Worm (Caenorhabditis elegans): ENCODE measurements around the gene col-117.
A peak's percentile ranks its signal among the peaks of the same experiment; 100 is the strongest.

DNA sequence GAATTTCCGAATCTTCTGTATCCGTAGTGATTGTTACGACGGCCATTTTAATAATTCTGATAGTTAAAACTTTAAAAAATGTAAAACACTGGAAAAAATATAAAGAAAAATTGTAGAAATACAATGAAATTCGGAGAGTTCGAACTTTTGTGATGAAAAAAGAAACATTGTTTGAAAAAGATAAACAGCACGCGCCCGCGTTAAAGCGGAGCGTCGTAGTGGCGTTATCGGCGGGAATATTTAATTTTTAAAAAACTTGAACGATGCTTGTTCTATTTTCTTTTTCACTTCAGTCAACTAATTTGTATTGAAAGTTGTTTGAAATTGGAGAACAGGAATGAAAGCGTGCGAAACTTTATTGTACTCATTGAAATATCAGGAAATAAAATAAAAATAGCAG lies 45.6 kb upstream of the col-117 start, which contains the start of gene npp-23:
- TF ChIP-seq sea-2 (GFP tag; optimal IDR thresholded peaks at IDR 0.05) (no peak), ceh-82 (tag; optimal IDR thresholded peaks at IDR 0.05) (no peak), ztf-11 (tag; optimal IDR thresholded peaks at IDR 0.05) (no peak), R02D3.7 (tag; optimal IDR thresholded peaks at IDR 0.05) (no peak), jun-1 (tag; optimal IDR thresholded peaks at IDR 0.05) (no peak), nhr-237 (tag; optimal IDR thresholded peaks at IDR 0.05) (no peak), elt-1 (tag; optimal IDR thresholded peaks at IDR 0.05) (no peak), nhr-11 (tag; optimal IDR thresholded peaks at IDR 0.05) (no peak), nhr-76 (tag; optimal IDR thresholded peaks at IDR 0.05) (no peak), zag-1 (tag; optimal IDR thresholded peaks at IDR 0.05) (no peak), snpc-4 (tag; optimal IDR thresholded peaks at IDR 0.05) (peak; percentile 65), unc-62 (GFP tag; optimal IDR thresholded peaks at IDR 0.05) (no peak), ama-1 (optimal IDR thresholded peaks at IDR 0.05) (no peak), skn-1 (tag; optimal IDR thresholded peaks at IDR 0.05) (no peak)
